Worm (Caenorhabditis elegans): ENCODE results near the gene rnst-2.

- TF ChIP-seq unc-39 (tag; optimal IDR thresholded peaks at IDR 0.05): no peak
- TF ChIP-seq daf-12 (tag; optimal IDR thresholded peaks at IDR 0.05): no peak
- TF ChIP-seq tbx-2 (tag; optimal IDR thresholded peaks at IDR 0.05): no peak
- TF ChIP-seq nhr-11 (tag; optimal IDR thresholded peaks at IDR 0.05): no peak
Observed at ce11 chrV:1087983-1088382, 26.6 kb downstream of the rnst-2 start, which contains the start of gene clec-203.
